Worm (Caenorhabditis elegans): ENCODE measurements around the gene C36C9.6.

ce11 chrX:1675879-1676278 is 14.9 kb downstream of the C36C9.6 start:
- TF ChIP-seq tab-1 (GFP tag; IDR thresholded peaks at IDR 0.05), result no peak
- TF ChIP-seq klf-2 (GFP tag; conservative IDR thresholded peaks at IDR 0.05), result no peak
- TF ChIP-seq ref-1 (GFP tag; conservative IDR thresholded peaks at IDR 0.05), result no peak
- TF ChIP-seq flt-1 (GFP tag; IDR thresholded peaks at IDR 0.05), result no peak
- TF ChIP-seq T22C8.4 (GFP tag; IDR thresholded peaks at IDR 0.05), result no peak
- no peak for TF ChIP-seq ztf-29 (GFP tag; IDR thresholded peaks at IDR 0.05)

Data from whole organism, midembryonic.